Worm (Caenorhabditis elegans) whole organism, L2 larva: Measurements from ENCODE around the gene C35B1.3.

ENCODE experiments used
- alr-1 ChIP-seq: fragments of 150-350 bp; optimal IDR thresholded peaks from 2 replicates; lab custom pipeline; 2014; ENCODE audit warnings: missing biosample characterization, missing genetic modification characterization
- aly-2 ChIP-seq: fragments of 150-350 bp; optimal IDR thresholded peaks from 2 replicates; lab custom pipeline; 2014; ENCODE audit warnings: missing biosample characterization, missing genetic modification characterization
- ceh-82 ChIP-seq: fragments of 150-350 bp; optimal IDR thresholded peaks from 2 replicates; lab custom pipeline; 2014; ENCODE audit warnings: missing biosample characterization, missing genetic modification characterization
- fos-1 ChIP-seq: fragments of 150-350 bp; optimal IDR thresholded peaks from 2 replicates; lab custom pipeline; 2014; ENCODE audit warnings: missing biosample characterization, missing genetic modification characterization
- nhr-23 ChIP-seq: fragments of 150-350 bp; optimal IDR thresholded peaks from 2 replicates; lab custom pipeline; 2014; ENCODE audit warnings: missing biosample characterization, missing genetic modification reagents, missing genetic modification characterization
- unc-62 ChIP-seq: fragments of 150-350 bp; optimal IDR thresholded peaks from 2 replicates; lab custom pipeline; 2014; ENCODE audit warnings: missing biosample characterization, missing genetic modification reagents, missing genetic modification characterization
- ztf-11 ChIP-seq: sonication (generic microtip); optimal IDR thresholded peaks from 2 replicates; lab custom pipeline; 2017; ENCODE audit warnings: missing biosample characterization, missing genetic modification characterization

DNA sequence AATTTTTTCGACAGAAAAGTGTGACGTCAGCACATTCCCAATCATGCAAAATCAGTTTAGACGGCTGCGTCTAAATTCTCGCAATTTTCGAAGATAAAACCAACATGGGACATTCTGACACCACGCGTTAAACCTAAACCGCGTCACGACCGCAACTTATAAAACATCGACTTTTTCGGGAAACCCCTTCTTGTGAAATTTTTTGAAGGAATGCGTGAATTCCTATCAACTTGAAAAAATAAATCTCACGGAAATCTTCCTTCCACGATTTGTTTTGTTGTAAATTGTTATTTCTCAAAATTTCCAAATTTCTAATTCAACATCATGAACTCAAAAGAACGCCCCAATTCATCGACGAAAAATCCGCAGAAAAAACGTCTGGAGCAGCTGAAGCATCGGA, 41.0 kb upstream of the C35B1.3 start, which contains the start of gene F35F11.2:
- TF ChIP-seq unc-62 (GFP tag; lab: Kevin White, UChicago) (no peak), alr-1 (tag; lab: Kevin White, UChicago) (no peak), fos-1 (no peak), aly-2 (tag; lab: Kevin White, UChicago) (no peak), ceh-82 (tag; lab: Kevin White, UChicago) (no peak), ztf-11 (tag; lab: Kevin White, UChicago) (no peak), nhr-23 (tag; lab: Kevin White, UChicago) (no peak)
